Worm (Caenorhabditis elegans): ENCODE results near the gene Y51A2A.16.

Y51A2A.16 gene

DNA sequence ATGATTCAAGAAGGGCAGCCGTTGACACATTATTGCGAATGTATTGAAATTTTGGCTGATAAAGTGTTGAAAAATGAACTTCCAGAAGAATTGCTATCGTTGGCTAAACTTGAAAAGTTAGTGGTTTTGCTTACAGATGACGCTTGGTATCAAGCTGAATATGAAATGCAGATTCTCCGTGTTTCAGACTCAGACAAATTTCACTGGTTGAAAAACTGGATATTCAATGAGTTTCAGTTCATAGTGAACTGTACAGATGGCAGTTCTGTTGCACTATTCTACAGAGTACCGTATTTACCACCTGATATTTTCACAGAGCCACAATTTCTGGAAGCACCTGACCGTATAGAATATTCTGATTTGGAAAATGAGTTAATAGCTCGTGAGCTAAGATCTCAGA is 18.6 kb upstream of the Y51A2A.16 start:
- TF ChIP-seq tag-97 (GFP tag; IDR thresholded peaks at IDR 0.05) (no peak), unc-62 (GFP tag; optimal IDR thresholded peaks at IDR 0.05 in 1 of 2) (peak in 1 of 2 experiments; percentile 96), unc-62 (tag; optimal IDR thresholded peaks at IDR 0.05) (no peak), mxl-3 (GFP tag; optimal IDR thresholded peaks at IDR 0.05) (no peak), pqm-1 (tag; optimal IDR thresholded peaks at IDR 0.05) (no peak)

DNA sequence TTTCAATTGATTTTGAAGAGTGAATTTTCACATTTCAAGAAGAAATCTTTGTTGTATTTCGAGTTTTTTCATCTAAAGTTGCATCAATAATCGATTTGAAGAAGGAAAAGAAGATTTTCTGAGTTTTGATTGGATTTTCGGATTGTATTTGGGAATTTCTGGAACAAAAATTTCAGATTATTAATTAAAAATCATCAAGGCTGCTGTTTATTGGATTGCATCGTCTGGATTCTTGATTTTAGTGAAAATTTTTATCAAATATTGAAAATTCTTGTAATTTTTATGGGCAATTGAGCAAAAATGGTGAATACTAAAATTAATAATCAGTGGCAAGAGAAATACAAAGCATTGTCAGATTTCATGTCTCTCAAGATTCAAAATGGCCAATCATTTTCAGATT is 17.8 kb upstream of the Y51A2A.16 start, which contains the start of gene Y51A2A.5:
Gene Y51A2A.5, plus strand, starts transcription at position 301 of the 400 bp plus-strand sequence.
- TF ChIP-seq cey-2 (tag; optimal IDR thresholded peaks at IDR 0.05; ENCODE audit: borderline replicate concordance, insufficient read depth), result no peak
- no peak for TF ChIP-seq ztf-7 (tag; optimal IDR thresholded peaks at IDR 0.05)
- TF ChIP-seq aha-1 (tag), result no peak
- TF ChIP-seq T20F7.1 (GFP tag; optimal IDR thresholded peaks at IDR 0.05), result no peak
- TF ChIP-seq Y105C5A.15 (GFP tag; IDR thresholded peaks at IDR 0.05), result no peak
- TF ChIP-seq D1046.2 (GFP tag; IDR thresholded peaks at IDR 0.05), result no peak
- TF ChIP-seq tag-97 (GFP tag; IDR thresholded peaks at IDR 0.05), result no peak
- no peak for TF ChIP-seq F26F4.8 (GFP tag; conservative IDR thresholded peaks at IDR 0.05)
- TF ChIP-seq F49E8.2 (tag; optimal IDR thresholded peaks at IDR 0.05; ENCODE audit: borderline replicate concordance), result no peak
- TF ChIP-seq ama-1 (optimal IDR thresholded peaks at IDR 0.05), result no peak
- TF ChIP-seq zip-11 (GFP tag; IDR thresholded peaks at IDR 0.05), result no peak
- TF ChIP-seq lin-13 (GFP tag; optimal IDR thresholded peaks at IDR 0.05), result no peak
- TF ChIP-seq tra-1 (GFP tag; IDR thresholded peaks at IDR 0.05), result no peak
- no peak for TF ChIP-seq mdl-1 (tag; optimal IDR thresholded peaks at IDR 0.05)
- TF ChIP-seq dmd-8 (GFP tag; IDR thresholded peaks at IDR 0.05), result no peak
- TF ChIP-seq nhr-48 (tag; optimal IDR thresholded peaks at IDR 0.05), result no peak
- TF ChIP-seq snpc-4 (tag; optimal IDR thresholded peaks at IDR 0.05), result no peak

DNA sequence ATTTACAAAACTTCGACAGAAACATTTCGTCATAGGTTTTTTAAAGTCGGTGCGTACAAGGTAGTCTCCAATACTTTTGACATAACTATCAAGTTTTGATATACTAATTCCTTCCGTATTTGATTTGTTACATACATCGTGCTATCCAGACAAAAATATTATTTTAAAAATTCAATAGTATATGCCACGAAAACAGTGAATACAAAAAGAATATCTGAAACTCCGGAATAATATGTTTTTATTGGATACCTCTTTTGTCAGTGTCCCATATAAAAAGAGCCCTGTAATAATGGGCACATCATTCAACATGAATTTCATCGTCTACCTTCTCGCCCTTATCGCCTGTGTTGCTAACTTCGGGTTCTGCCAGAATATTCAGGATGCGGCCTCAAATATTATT is 11.6 kb upstream of the Y51A2A.16 start, which contains the start of gene Y51A2A.12:
Gene Y51A2A.12, plus strand, starts transcription at position 301 of the 400 bp plus-strand sequence.
- TF ChIP-seq daf-16 (GFP tag; optimal IDR thresholded peaks at IDR 0.05), result no peak
- no peak for TF ChIP-seq daf-16 (tag; optimal IDR thresholded peaks at IDR 0.05)
- no peak for TF ChIP-seq ama-1 (optimal IDR thresholded peaks at IDR 0.05)
- no peak for TF ChIP-seq T26A8.4 (GFP tag; IDR thresholded peaks at IDR 0.05)
- no peak for TF ChIP-seq ztf-11 (tag; optimal IDR thresholded peaks at IDR 0.05)
- TF ChIP-seq nhr-77 (tag; optimal IDR thresholded peaks at IDR 0.05), result no peak
- no peak for TF ChIP-seq mxl-3 (GFP tag; optimal IDR thresholded peaks at IDR 0.05)
- no peak for TF ChIP-seq madf-5 (GFP tag; IDR thresholded peaks at IDR 0.05)
- TF ChIP-seq duxl-1 (tag; optimal IDR thresholded peaks at IDR 0.05; ENCODE audit: poor library complexity), result no peak

DNA sequence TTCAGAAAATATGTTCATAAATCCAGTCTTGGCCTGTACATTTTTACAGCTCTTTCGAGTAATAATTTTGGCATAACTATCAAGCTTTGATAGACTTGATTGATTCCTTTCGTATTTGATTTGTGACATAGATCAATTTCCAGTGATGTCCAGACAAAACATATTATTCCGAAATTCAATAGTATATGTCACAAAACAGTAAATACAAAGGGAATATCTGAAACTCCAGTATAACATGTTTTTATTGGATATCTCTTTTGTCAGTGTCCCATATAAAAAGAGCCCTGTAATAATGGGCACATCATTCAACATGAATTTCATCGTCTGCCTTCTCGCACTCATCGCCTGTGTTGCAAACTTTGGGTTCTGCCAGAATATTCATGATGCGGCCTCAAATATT is 10.0 kb upstream of the Y51A2A.16 start, which contains the start of gene Y51A2A.4:
Gene Y51A2A.4, plus strand, starts transcription at position 301 of the 400 bp plus-strand sequence.
- TF ChIP-seq dpl-1 (GFP tag; optimal IDR thresholded peaks at IDR 0.05), result no peak
- TF ChIP-seq egl-27 (tag; optimal IDR thresholded peaks at IDR 0.05), result no peak
- TF ChIP-seq cey-2 (tag; optimal IDR thresholded peaks at IDR 0.05; ENCODE audit: borderline replicate concordance, insufficient read depth), result no peak

DNA sequence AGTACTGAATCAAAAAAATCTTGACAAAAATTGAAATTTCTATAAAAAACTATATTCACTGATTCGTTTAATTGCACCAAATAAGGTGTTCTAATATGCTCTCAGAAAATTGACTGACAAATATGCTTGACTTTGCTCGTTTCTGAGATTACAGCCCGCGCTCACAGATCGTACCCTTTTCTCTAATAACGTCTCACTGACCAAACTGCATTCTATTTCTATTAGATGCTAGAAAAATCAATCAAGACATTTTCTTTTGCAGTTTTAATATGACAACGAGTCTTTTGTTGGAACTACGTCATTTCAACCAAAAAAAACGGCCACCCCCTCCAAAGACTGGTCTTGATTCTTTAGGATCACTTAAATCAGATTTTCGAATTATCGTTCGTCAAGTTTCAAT is 1.9 kb upstream of the Y51A2A.16 start, which contains the start of gene clec-247:
Gene clec-247, plus strand, starts transcription at position 301 of the 400 bp plus-strand sequence.
- no peak for TF ChIP-seq hlh-30 (tag; optimal IDR thresholded peaks at IDR 0.05; ENCODE audit: insufficient read depth)
- TF ChIP-seq vab-7 (GFP tag; IDR thresholded peaks at IDR 0.05), result no peak

DNA sequence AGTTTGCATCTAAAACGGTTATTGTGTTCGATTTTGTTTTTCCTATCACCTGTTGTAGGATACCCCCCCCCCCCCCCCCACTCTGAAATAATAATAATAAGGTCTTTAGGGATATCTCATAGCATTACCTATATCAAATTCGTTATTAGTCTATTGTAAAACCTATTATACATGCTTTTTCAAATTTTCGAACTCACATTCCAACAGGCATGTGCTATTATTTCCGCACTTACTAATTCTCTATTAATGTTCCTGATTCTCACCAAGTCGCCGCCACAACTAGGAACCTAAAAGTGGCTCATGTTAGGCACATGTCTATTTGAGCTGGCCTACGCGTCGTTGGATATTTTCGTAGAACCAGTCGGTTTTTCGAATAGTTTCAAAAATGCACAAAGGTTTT is 10.3 kb downstream of the Y51A2A.16 start, which contains the start of gene Y37H2C.4:
Gene Y37H2C.4, plus strand, starts transcription at position 301 of the 400 bp plus-strand sequence.
- TF ChIP-seq ztf-7 (tag; optimal IDR thresholded peaks at IDR 0.05), result no peak
- TF ChIP-seq F26F4.8 (GFP tag; conservative IDR thresholded peaks at IDR 0.05), result no peak
- TF ChIP-seq pqm-1 (tag; optimal IDR thresholded peaks at IDR 0.05), result no peak
- no peak for TF ChIP-seq unc-62 (GFP tag; optimal IDR thresholded peaks at IDR 0.05 in 1 of 2)
- TF ChIP-seq unc-62 (tag; optimal IDR thresholded peaks at IDR 0.05), result no peak
- no peak for TF ChIP-seq set-16 (GFP tag; IDR thresholded peaks at IDR 0.05)
- no peak for TF ChIP-seq F44E2.7 (GFP tag; IDR thresholded peaks at IDR 0.05)
- TF ChIP-seq unc-130 (GFP tag; optimal IDR thresholded peaks at IDR 0.05), result no peak
- TF ChIP-seq pha-4 (GFP tag; IDR thresholded peaks at IDR 0.05), result no peak
- no peak for TF ChIP-seq pha-4 (tag; optimal IDR thresholded peaks at IDR 0.05)
- TF ChIP-seq ZK546.5 (tag; optimal IDR thresholded peaks at IDR 0.05), result no peak
